Fruit fly (Drosophila melanogaster) whole organism, embryonic: Measurements from ENCODE around the gene Acbp6.

Experiments used
- Ada2b ChIP-seq: fragments of 200-800 bp; sonication (Bioruptor generic); IDR thresholded peaks from 2 replicates; pipeline ENCODE4 v1.3.6; 2022; ENCODE audit warnings: missing biosample characterization, missing genetic modification characterization
- Atf6 ChIP-seq: fragments of 200-800 bp; sonication (Bioruptor generic); IDR thresholded peaks from 2 replicates; pipeline ENCODE4 v1.3.6; 2022; ENCODE audit warnings: missing biosample characterization, missing genetic modification characterization
- B-H2 ChIP-seq: fragments of 200-800 bp; sonication (Bioruptor generic); optimal IDR thresholded peaks from 2 replicates; lab custom pipeline; 2018; ENCODE audit warnings: missing biosample characterization, mild to moderate bottlenecking, missing genetic modification characterization
- Blimp-1 ChIP-seq: fragments of 200-800 bp; sonication (Bioruptor generic); optimal IDR thresholded peaks from 3 replicates; lab custom pipeline; 2018; ENCODE audit warnings: missing biosample characterization, missing genetic modification characterization, mild to moderate bottlenecking, moderate library complexity, missing genetic modification reagents
- CG10565 ChIP-seq: fragments of 200-800 bp; sonication (Bioruptor generic); optimal IDR thresholded peaks from 3 replicates; lab custom pipeline; 2016; ENCODE audit warnings: missing biosample characterization, mild to moderate bottlenecking, missing genetic modification characterization
- CG10979 ChIP-seq: fragments of 200-800 bp; sonication (Bioruptor generic); optimal IDR thresholded peaks from 2 replicates; lab custom pipeline; 2018; ENCODE audit warnings: missing biosample characterization, mild to moderate bottlenecking, missing genetic modification characterization, moderate library complexity
- CG11504 ChIP-seq: fragments of 200-800 bp; sonication (Bioruptor generic); optimal IDR thresholded peaks from 3 replicates; lab custom pipeline; 2019; ENCODE audit warnings: missing biosample characterization, mild to moderate bottlenecking, missing genetic modification characterization, moderate library complexity
- CG12155 ChIP-seq: fragments of 200-800 bp; sonication (Bioruptor generic); optimal IDR thresholded peaks from 3 replicates; lab custom pipeline; 2016; ENCODE audit warnings: missing biosample characterization, missing genetic modification characterization
- CG12744 ChIP-seq: fragments of 200-800 bp; sonication (Bioruptor generic); optimal IDR thresholded peaks from 2 replicates; lab custom pipeline; 2016; ENCODE audit warnings: missing biosample characterization, missing genetic modification characterization
- CG13894 ChIP-seq: fragments of 200-800 bp; sonication (Bioruptor generic); optimal IDR thresholded peaks from 3 replicates; lab custom pipeline; 2018; ENCODE audit warnings: missing biosample characterization, mild to moderate bottlenecking, missing genetic modification characterization, moderate library complexity
- CG15696 ChIP-seq: fragments of 200-800 bp; sonication (Bioruptor generic); optimal IDR thresholded peaks from 2 replicates; lab custom pipeline; 2019; ENCODE audit warnings: missing biosample characterization, mild to moderate bottlenecking, missing genetic modification characterization, moderate library complexity
- CG1603 ChIP-seq: fragments of 200-800 bp; sonication (Bioruptor generic); optimal IDR thresholded peaks from 2 replicates; lab custom pipeline; 2019; ENCODE audit warnings: missing biosample characterization, mild to moderate bottlenecking, missing genetic modification characterization, moderate library complexity
- CG2712 ChIP-seq: fragments of 200-800 bp; optimal IDR thresholded peaks from 3 replicates; lab custom pipeline; 2019; ENCODE audit warnings: missing biosample characterization, mild to moderate bottlenecking, missing genetic modification characterization, moderate library complexity
- CG31224 ChIP-seq: fragments of 200-800 bp; sonication (Bioruptor generic); IDR thresholded peaks from 2 replicates; pipeline ENCODE4 v1.3.6; 2022; ENCODE audit warnings: missing biosample characterization, missing genetic modification characterization
- CG33213 ChIP-seq: fragments of 200-800 bp; sonication (Bioruptor generic); optimal IDR thresholded peaks from 3 replicates; lab custom pipeline; 2016; ENCODE audit warnings: missing biosample characterization, missing genetic modification characterization
- CG34422 ChIP-seq: fragments of 200-800 bp; sonication (Bioruptor generic); IDR thresholded peaks from 3 replicates; pipeline ENCODE4 v1.3.6; 2022; ENCODE audit warnings: missing biosample characterization, missing genetic modification characterization
- CG3847 ChIP-seq: fragments of 200-800 bp; sonication (Bioruptor generic); IDR thresholded peaks from 2 replicates; pipeline ENCODE4 v1.3.6; 2022; ENCODE audit warnings: missing biosample characterization, missing genetic modification characterization
- CG4730 ChIP-seq: fragments of 200-800 bp; sonication (Bioruptor generic); IDR thresholded peaks from 2 replicates; pipeline ENCODE4 v1.3.6; 2022; ENCODE audit warnings: missing biosample characterization, missing genetic modification characterization
- CG6689 ChIP-seq: fragments of 200-800 bp; sonication (Bioruptor generic); IDR thresholded peaks from 2 replicates; pipeline ENCODE4 v1.3.6; 2022; ENCODE audit warnings: missing biosample characterization, missing genetic modification characterization
- CG7786 ChIP-seq: fragments of 200-800 bp; sonication (Bioruptor generic); optimal IDR thresholded peaks from 2 replicates; lab custom pipeline; 2016; ENCODE audit warnings: missing biosample characterization, missing genetic modification characterization
- CHES-1-like ChIP-seq: fragments of 200-800 bp; sonication (Bioruptor generic); optimal IDR thresholded peaks from 2 replicates; lab custom pipeline; 2016; ENCODE audit warnings: missing biosample characterization, missing genetic modification characterization
- CoRest ChIP-seq: fragments of 200-800 bp; sonication (Bioruptor generic); optimal IDR thresholded peaks from 3 replicates; lab custom pipeline; 2018; ENCODE audit warnings: missing biosample characterization, mild to moderate bottlenecking, missing genetic modification characterization, moderate library complexity
- Drgx ChIP-seq: fragments of 200-800 bp; sonication (Bioruptor generic); IDR thresholded peaks from 2 replicates; pipeline ENCODE4 v1.3.6; 2022; ENCODE audit warnings: missing biosample characterization, missing genetic modification characterization
- Elba2 ChIP-seq: fragments of 200-800 bp; sonication (Bioruptor generic); optimal IDR thresholded peaks from 3 replicates; lab custom pipeline; 2016; ENCODE audit warnings: missing biosample characterization, missing genetic modification characterization
- HLH3B ChIP-seq: fragments of 200-800 bp; sonication (Bioruptor generic); IDR thresholded peaks from 2 replicates; pipeline ENCODE4 v1.3.6; 2022; ENCODE audit warnings: missing biosample characterization, missing genetic modification characterization
- HLH4C ChIP-seq: fragments of 200-800 bp; sonication (Bioruptor generic); IDR thresholded peaks from 3 replicates; pipeline ENCODE4 v1.3.6; 2022; ENCODE audit warnings: missing biosample characterization, missing genetic modification characterization; ENCODE audit not compliant: partially characterized antibody
- Lhr ChIP-seq: fragments of 200-800 bp; sonication (Bioruptor generic); optimal IDR thresholded peaks from 3 replicates; lab custom pipeline; 2017; ENCODE audit warnings: mild to moderate bottlenecking, missing biosample characterization, missing genetic modification reagents, missing genetic modification characterization
- MBD-R2 ChIP-seq: fragments of 200-800 bp; sonication (Bioruptor generic); IDR thresholded peaks from 2 replicates; pipeline ENCODE4 v1.3.6; 2022; ENCODE audit warnings: missing biosample characterization, missing genetic modification characterization
- MESR4 ChIP-seq: fragments of 200-800 bp; sonication (Bioruptor generic); optimal IDR thresholded peaks from 2 replicates; lab custom pipeline; 2018; ENCODE audit warnings: missing biosample characterization, mild to moderate bottlenecking, missing genetic modification characterization, moderate library complexity
- PHDP ChIP-seq: fragments of 200-800 bp; sonication (Bioruptor generic); optimal IDR thresholded peaks from 3 replicates; lab custom pipeline; 2018; ENCODE audit warnings: missing biosample characterization, mild to moderate bottlenecking, missing genetic modification characterization, moderate library complexity
- Sox102F ChIP-seq: fragments of 200-800 bp; sonication (Bioruptor generic); optimal IDR thresholded peaks from 2 replicates; lab custom pipeline; 2018; ENCODE audit warnings: missing biosample characterization, mild to moderate bottlenecking, missing genetic modification characterization, moderate library complexity
- btn ChIP-seq: fragments of 200-800 bp; sonication (Bioruptor generic); optimal IDR thresholded peaks from 2 replicates; lab custom pipeline; 2016; ENCODE audit warnings: missing biosample characterization, missing genetic modification characterization
- dysf ChIP-seq: fragments of 200-800 bp; sonication (Bioruptor generic); IDR thresholded peaks from 3 replicates; pipeline ENCODE4 v1.3.6; 2022; ENCODE audit warnings: missing biosample characterization, missing genetic modification characterization
- exex ChIP-seq: fragments of 200-800 bp; sonication (Bioruptor generic); optimal IDR thresholded peaks from 4 replicates; lab custom pipeline; 2018; ENCODE audit warnings: missing biosample characterization, mild to moderate bottlenecking, missing genetic modification characterization, moderate library complexity
- fd96Cb ChIP-seq: fragments of 200-800 bp; sonication (Bioruptor generic); optimal IDR thresholded peaks from 2 replicates; lab custom pipeline; 2018; ENCODE audit warnings: missing biosample characterization, mild to moderate bottlenecking, missing genetic modification characterization, moderate library complexity
- grau ChIP-seq: fragments of 200-800 bp; optimal IDR thresholded peaks from 3 replicates; lab custom pipeline; 2019; ENCODE audit warnings: missing biosample characterization, mild to moderate bottlenecking, missing genetic modification characterization, moderate library complexity
- knrl ChIP-seq: fragments of 200-800 bp; sonication (Bioruptor generic); IDR thresholded peaks from 3 replicates; pipeline ENCODE4 v1.3.6; 2022; ENCODE audit warnings: missing biosample characterization, missing genetic modification characterization; ENCODE audit not compliant: partially characterized antibody
- lmd ChIP-seq: fragments of 200-800 bp; sonication (Bioruptor generic); IDR thresholded peaks from 2 replicates; pipeline ENCODE4 v1.3.6; 2022; ENCODE audit warnings: missing biosample characterization, missing genetic modification characterization
- nau ChIP-seq: fragments of 200-800 bp; sonication (Bioruptor generic); optimal IDR thresholded peaks from 3 replicates; lab custom pipeline; 2017; ENCODE audit warnings: missing biosample characterization, mild to moderate bottlenecking, missing genetic modification characterization, missing genetic modification reagents
- nom ChIP-seq: fragments of 200-800 bp; sonication (Bioruptor generic); optimal IDR thresholded peaks from 2 replicates; lab custom pipeline; 2017; ENCODE audit warnings: missing biosample characterization, missing genetic modification characterization, mild to moderate bottlenecking, moderate library complexity, missing genetic modification reagents
- pho ChIP-seq: fragments of 200-800 bp; sonication (Bioruptor generic); optimal IDR thresholded peaks from 2 replicates; lab custom pipeline; 2016; ENCODE audit warnings: missing biosample characterization, missing genetic modification characterization
- pnt ChIP-seq: fragments of 200-800 bp; sonication (Bioruptor generic); optimal IDR thresholded peaks from 3 replicates; lab custom pipeline; 2016; ENCODE audit warnings: missing biosample characterization, missing genetic modification characterization
- ro ChIP-seq: fragments of 200-800 bp; sonication (Bioruptor generic); IDR thresholded peaks from 2 replicates; pipeline ENCODE4 v1.3.6; 2022; ENCODE audit warnings: missing biosample characterization, missing genetic modification characterization
- sens ChIP-seq: fragments of 200-800 bp; sonication (Bioruptor generic); peaks from one replicate; lab custom pipeline; 2016; ENCODE audit warnings: missing biosample characterization, missing genetic modification characterization
- seq ChIP-seq: fragments of 200-800 bp; sonication (Bioruptor generic); IDR thresholded peaks from 2 replicates; pipeline ENCODE4 v1.3.6; 2022; ENCODE audit warnings: missing biosample characterization, missing genetic modification characterization
- tio ChIP-seq: fragments of 200-800 bp; sonication (Bioruptor generic); optimal IDR thresholded peaks from 2 replicates; lab custom pipeline; 2017; ENCODE audit warnings: missing biosample characterization, missing genetic modification characterization, inconsistent platforms
- usp ChIP-seq: fragments of >200 bp; optimal IDR thresholded peaks from 2 replicates; lab custom pipeline; 2017; ENCODE audit warnings: missing biosample characterization, missing genetic modification characterization
- zen ChIP-seq: fragments of 200-800 bp; sonication (Bioruptor generic); optimal IDR thresholded peaks from 3 replicates; lab custom pipeline; 2018; ENCODE audit warnings: missing biosample characterization, mild to moderate bottlenecking, missing genetic modification characterization, moderate library complexity

Gene Acbp6

dm6 chr3L:7150850-7151249 is 22.1 kb downstream of the Acbp6 start (continued):
- no peak for TF ChIP-seq MBD-R2 (GFP tag; lab: Robert Waterston, UW)
- TF ChIP-seq Drgx: peak; percentile 89
- TF ChIP-seq CG33213 (GFP tag; lab: Kevin White, UChicago): no peak
- TF ChIP-seq Lhr (GFP tag; lab: Kevin White, UChicago): no peak
- TF ChIP-seq nom (GFP tag; lab: Kevin White, UChicago): peak; percentile 64
- no peak for TF ChIP-seq PHDP (tag; lab: Kevin White, UChicago)
- TF ChIP-seq Sox102F (GFP tag; lab: Kevin White, UChicago): peak; percentile 26
- TF ChIP-seq fd96Cb (tag; lab: Kevin White, UChicago): peak; percentile 3
- TF ChIP-seq usp (GFP tag; lab: Kevin White, UChicago): no peak
- peak; percentile 12 for TF ChIP-seq CG10979 (tag; lab: Kevin White, UChicago)
- no peak for TF ChIP-seq dysf (GFP tag; lab: Robert Waterston, UW)
- peak; percentile 0 for TF ChIP-seq Blimp-1
- no peak for TF ChIP-seq CG10565 (GFP tag; lab: Kevin White, UChicago)
- peak; percentile 14 for TF ChIP-seq CG11504
- TF ChIP-seq HLH3B (GFP tag; lab: Robert Waterston, UW): peak; percentile 28; the same call in 1 of the 2 replicates
- peak; percentile 18 for TF ChIP-seq CG2712 (tag; lab: Kevin White, UChicago)
- TF ChIP-seq CG34422 (GFP tag; lab: Robert Waterston, UW): no peak
- no peak for TF ChIP-seq CG12155 (GFP tag; lab: Kevin White, UChicago)
- 0 out of 2 replicates have a peak, but pooled peaks have one; percentile 40 for TF ChIP-seq CG6689 (GFP tag; lab: Robert Waterston, UW)
- TF ChIP-seq CoRest (tag; lab: Kevin White, UChicago): no peak

- TF ChIP-seq CG1603 (tag; lab: Kevin White, UChicago): no peak
- no peak for TF ChIP-seq MESR4
- TF ChIP-seq pho (GFP tag; lab: Kevin White, UChicago): no peak
- no peak for TF ChIP-seq nau (GFP tag; lab: Kevin White, UChicago)
- no peak for TF ChIP-seq CHES-1-like (GFP tag; lab: Kevin White, UChicago)
- no peak for TF ChIP-seq CG31224 (GFP tag; lab: Robert Waterston, UW)
- TF ChIP-seq CG12155 (GFP tag; lab: Kevin White, UChicago): peak; percentile 5
- no peak for TF ChIP-seq CG13894 (tag; lab: Kevin White, UChicago)
- TF ChIP-seq pnt (GFP tag; lab: Kevin White, UChicago): no peak
- no peak for TF ChIP-seq knrl
- no peak for TF ChIP-seq CG12744 (GFP tag; lab: Kevin White, UChicago)
- no peak for TF ChIP-seq zen
- peak; percentile 70; the same call in 1 of the 2 replicates for TF ChIP-seq lmd
- no peak for TF ChIP-seq Atf6
- 0 out of 2 replicates have a peak, but pooled peaks have one; percentile 31 for TF ChIP-seq CG3847 (GFP tag; lab: Robert Waterston, UW)
- TF ChIP-seq seq: no peak
- no peak for TF ChIP-seq B-H2 (GFP tag; lab: Kevin White, UChicago)
- TF ChIP-seq grau: peak; percentile 51
- TF ChIP-seq Ada2b: no peak
- peak; percentile 54 for TF ChIP-seq tio (GFP tag; lab: Kevin White, UChicago)
- peak; percentile 4 for TF ChIP-seq CG7786 (GFP tag; lab: Kevin White, UChicago)
- peak; percentile 92 for TF ChIP-seq sens
- TF ChIP-seq HLH4C (GFP tag; lab: Robert Waterston, UW): no peak
- no peak for TF ChIP-seq Elba2 (GFP tag; lab: Kevin White, UChicago)
- no peak for TF ChIP-seq exex (tag; lab: Kevin White, UChicago)
- TF ChIP-seq CG15696 (tag; lab: Kevin White, UChicago): no peak
- TF ChIP-seq btn (GFP tag; lab: Kevin White, UChicago): no peak
- peak; percentile 48; the same call in 1 of the 2 replicates for TF ChIP-seq CG4730 (GFP tag; lab: Robert Waterston, UW)
- TF ChIP-seq CG2712 (tag; lab: Kevin White, UChicago): peak; percentile 89
- TF ChIP-seq ro (GFP tag; lab: Robert Waterston, UW): no peak; the same call in 1 of the 2 replicates
Measured at dm6 chr3L:7151521-7152465, 23.1 kb downstream of the Acbp6 start.
